Worm (Caenorhabditis elegans) whole organism, L3 larva: Measurements from ENCODE around the gene F26F12.5.

ENCODE experiments used
- R02D3.7 ChIP-seq: fragments of 150-350 bp; optimal IDR thresholded peaks from 2 replicates; lab custom pipeline; 2014; ENCODE audit warnings: missing biosample characterization, missing genetic modification characterization
- fos-1 ChIP-seq: fragments of 150-350 bp; optimal IDR thresholded peaks from 2 replicates; lab custom pipeline; 2014; ENCODE audit warnings: missing biosample characterization, missing genetic modification characterization

- TF ChIP-seq fos-1, result no peak
- TF ChIP-seq R02D3.7 (tag; lab: Kevin White, UChicago), result no peak
Observed at ce11 chrV:5840939-5841338, 24.0 kb downstream of the F26F12.5 start.
